Worm (Caenorhabditis elegans) whole organism, L1 larva: ENCODE data around the gene cdk-11.1.
A peak's percentile ranks its signal among the peaks of the same experiment; 100 is the strongest.

ENCODE experiments used
- aha-1 ChIP-seq: fragments of 150-350 bp; optimal IDR thresholded peaks from 2 replicates; lab custom pipeline; 2014; ENCODE audit warnings: missing biosample characterization, missing genetic modification characterization
- alr-1 ChIP-seq: fragments of 200-800 bp; sonication (Bioruptor generic); optimal IDR thresholded peaks from 2 replicates; lab custom pipeline; 2018; ENCODE audit warnings: borderline replicate concordance, mild to moderate bottlenecking, missing genetic modification characterization, missing compliant biosample characterization
- aly-2 ChIP-seq: fragments of 150-350 bp; optimal IDR thresholded peaks from 2 replicates; lab custom pipeline; 2014; ENCODE audit warnings: missing biosample characterization, missing genetic modification characterization
- ceh-63 ChIP-seq: fragments of 200-800 bp; sonication (Bioruptor generic); optimal IDR thresholded peaks from 2 replicates; lab custom pipeline; 2018; ENCODE audit warnings: mild to moderate bottlenecking, missing genetic modification characterization, missing compliant biosample characterization
- ceh-82 ChIP-seq, 3 experiments: fragments of 150-350 bp in 1 of 3; sonication (generic microtip) in 2 of 3; optimal IDR thresholded peaks; 2 replicates each; lab custom pipeline; 2014 to 2017; ENCODE audit warnings: missing biosample characterization in 3 of 3, missing genetic modification characterization in 3 of 3
- ceh-88 ChIP-seq: fragments of 200-800 bp; sonication (Bioruptor generic); IDR thresholded peaks from 2 replicates; pipeline ENCODE4 v1.3.6; 2022; ENCODE audit warnings: missing genetic modification characterization, missing compliant biosample characterization
- efl-3 ChIP-seq: fragments of 200-800 bp; sonication (Bioruptor generic); optimal IDR thresholded peaks from 2 replicates; lab custom pipeline; 2018; ENCODE audit warnings: mild to moderate bottlenecking, missing genetic modification characterization, missing compliant biosample characterization
- egl-13 ChIP-seq: sonication (generic microtip); optimal IDR thresholded peaks from 2 replicates; lab custom pipeline; 2016; ENCODE audit warnings: missing genotype, missing genetic modification reagents, missing genetic modification characterization, missing compliant biosample characterization
- fkh-8 ChIP-seq: sonication (generic microtip); optimal IDR thresholded peaks from 2 replicates; lab custom pipeline; 2016; ENCODE audit warnings: mild to moderate bottlenecking, missing genetic modification characterization, missing compliant biosample characterization
- grh-1 ChIP-seq: fragments of 200-800 bp; sonication (Bioruptor generic); IDR thresholded peaks from 2 replicates; pipeline ENCODE4 v1.3.6; 2022; ENCODE audit warnings: missing genetic modification reagents, missing genetic modification characterization, missing compliant biosample characterization
- hlh-17 ChIP-seq: fragments of 200-800 bp; sonication (Bioruptor generic); optimal IDR thresholded peaks from 2 replicates; lab custom pipeline; 2018; ENCODE audit warnings: missing genetic modification characterization, mild to moderate bottlenecking, missing compliant biosample characterization, moderate library complexity, borderline replicate concordance
- hlh-4 ChIP-seq: sonication (generic microtip); optimal IDR thresholded peaks from 2 replicates; lab custom pipeline; 2016; ENCODE audit warnings: mild to moderate bottlenecking, missing genetic modification characterization, missing compliant biosample characterization
- lin-14 ChIP-seq: fragments of 200-800 bp; sonication (Bioruptor generic); optimal IDR thresholded peaks from 2 replicates; lab custom pipeline; 2018; ENCODE audit warnings: mild to moderate bottlenecking, missing genetic modification characterization, moderate library complexity, missing compliant biosample characterization
- lin-15B ChIP-seq: fragments of 150-350 bp; sonication (generic microtip); optimal IDR thresholded peaks from 3 replicates; lab custom pipeline; 2014; ENCODE audit warnings: missing biosample characterization, missing genetic modification characterization
- lsy-2 ChIP-seq, 2 experiments: fragments of 150-350 bp; optimal IDR thresholded peaks; 2 replicates each; lab custom pipeline; 2014; ENCODE audit warnings: missing biosample characterization in 2 of 2, missing genetic modification characterization in 2 of 2
- nhr-19 ChIP-seq: fragments of 200-800 bp; sonication (Bioruptor generic); conservative IDR thresholded peaks from 2 replicates; pipeline ENCODE4 v1.3.6; 2022; ENCODE audit warnings: missing genetic modification characterization, missing compliant biosample characterization
- nhr-237 ChIP-seq: fragments of 150-350 bp; optimal IDR thresholded peaks from 2 replicates; lab custom pipeline; 2014; ENCODE audit warnings: missing biosample characterization, missing genetic modification characterization
- nhr-71 ChIP-seq: sonication (generic microtip); optimal IDR thresholded peaks from 2 replicates; lab custom pipeline; 2016; ENCODE audit warnings: mild to moderate bottlenecking, missing genetic modification characterization, moderate library complexity, missing compliant biosample characterization
- nhr-76 ChIP-seq: sonication (generic microtip); optimal IDR thresholded peaks from 2 replicates; lab custom pipeline; 2017; ENCODE audit warnings: missing biosample characterization, missing genetic modification characterization
- nhr-77 ChIP-seq: fragments of 150-350 bp; optimal IDR thresholded peaks from 2 replicates; lab custom pipeline; 2014; ENCODE audit warnings: missing biosample characterization, missing genetic modification characterization
- nhr-85 ChIP-seq: sonication (generic microtip); peaks from one replicate; lab custom pipeline; 2016; ENCODE audit warnings: missing genetic modification characterization, inconsistent platforms, missing compliant biosample characterization
- pag-3 ChIP-seq: sonication (generic microtip); optimal IDR thresholded peaks from 2 replicates; lab custom pipeline; 2017; ENCODE audit warnings: missing genetic modification characterization, mild to moderate bottlenecking, missing compliant biosample characterization, antibody characterized with exemption, borderline replicate concordance; ENCODE audit not compliant: insufficient read depth
- pax-3 ChIP-seq: fragments of 200-800 bp; sonication (Bioruptor generic); optimal IDR thresholded peaks from 2 replicates; lab custom pipeline; 2018; ENCODE audit warnings: mild to moderate bottlenecking, missing genetic modification characterization, moderate library complexity, missing compliant biosample characterization
- rnt-1 ChIP-seq: sonication (generic microtip); optimal IDR thresholded peaks from 2 replicates; lab custom pipeline; 2016; ENCODE audit warnings: mild to moderate bottlenecking, missing genetic modification characterization, moderate library complexity, missing compliant biosample characterization
- snu-23 ChIP-seq: sonication (generic microtip); optimal IDR thresholded peaks from 2 replicates; lab custom pipeline; 2016; ENCODE audit warnings: missing genetic modification characterization, missing compliant biosample characterization
- sptf-1 ChIP-seq: fragments of 150-350 bp; optimal IDR thresholded peaks from 2 replicates; lab custom pipeline; 2014; ENCODE audit warnings: missing biosample characterization, missing genetic modification characterization
- sup-37 ChIP-seq: fragments of 200-800 bp; sonication (Bioruptor generic); optimal IDR thresholded peaks from 2 replicates; lab custom pipeline; 2018; ENCODE audit warnings: mild to moderate bottlenecking, missing genetic modification characterization, missing compliant biosample characterization
- tbx-2 ChIP-seq: sonication (generic microtip); optimal IDR thresholded peaks from 2 replicates; lab custom pipeline; 2016; ENCODE audit warnings: missing genetic modification characterization, missing compliant biosample characterization
- tlp-1 ChIP-seq: fragments of 150-350 bp; optimal IDR thresholded peaks from 2 replicates; lab custom pipeline; 2014; ENCODE audit warnings: missing biosample characterization, missing genetic modification characterization
- unc-130 ChIP-seq: fragments of 150-350 bp; optimal IDR thresholded peaks from 2 replicates; lab custom pipeline; 2017; ENCODE audit warnings: missing biosample characterization, missing genetic modification characterization, inconsistent platforms
- unc-98 ChIP-seq: fragments of 200-800 bp; sonication (Bioruptor generic); IDR thresholded peaks from 2 replicates; pipeline ENCODE4 v1.3.6; 2022; ENCODE audit warnings: missing genetic modification characterization, missing compliant biosample characterization

The cdk-11.1 gene

DNA sequence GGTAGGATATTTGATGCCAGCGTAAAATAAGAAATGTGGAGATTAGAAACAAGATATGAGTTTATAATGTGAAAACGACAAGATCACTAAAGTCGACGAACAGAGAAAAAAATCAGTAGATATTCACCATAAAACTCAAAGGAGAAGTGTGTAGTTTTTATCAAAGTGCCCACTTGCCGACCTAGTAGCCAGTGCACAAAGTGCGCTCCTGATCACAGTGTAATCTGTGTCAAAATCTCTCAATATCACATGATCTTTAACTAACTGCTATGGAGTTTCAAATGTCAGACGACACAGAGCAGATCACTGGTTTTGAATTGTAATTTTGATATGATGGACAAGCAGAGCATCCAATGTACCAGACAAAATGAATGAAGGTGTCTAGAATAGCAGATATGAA, 21.4 kb downstream of the cdk-11.1 start:
- TF ChIP-seq snu-23 (GFP tag; lab: Kevin White, UChicago) (peak; percentile 4), nhr-71 (tag; lab: Kevin White, UChicago) (peak; percentile 13), lin-14 (GFP tag; lab: Kevin White, UChicago) (peak; percentile 26), nhr-77 (tag; lab: Kevin White, UChicago) (no peak)

ce11 chrII:7722784-7723183, 23.7 kb downstream of the cdk-11.1 start:
- TF ChIP-seq snu-23 (GFP tag; lab: Kevin White, UChicago) (peak; percentile 13), unc-130 (tag; lab: Kevin White, UChicago) (peak; percentile 23), tlp-1 (tag; lab: Kevin White, UChicago) (no peak), lin-14 (GFP tag; lab: Kevin White, UChicago) (peak; percentile 69), nhr-71 (tag; lab: Kevin White, UChicago) (peak; percentile 46), ceh-63 (GFP tag; lab: Kevin White, UChicago) (no peak), rnt-1 (tag; lab: Kevin White, UChicago) (peak; percentile 53), nhr-19 (no peak), lsy-2 (tag; optimal IDR thresholded peaks at IDR 0.05; lab: Kevin White, UChicago) (peak in 1 of 2 experiments; percentile 28), unc-98 (no peak), pag-3 (tag; lab: Kevin White, UChicago) (no peak)

- TF ChIP-seq unc-98 (no peak), hlh-17 (no peak), pax-3 (tag; lab: Kevin White, UChicago) (no peak), alr-1 (tag; lab: Kevin White, UChicago) (no peak), aha-1 (tag; lab: Kevin White, UChicago) (no peak)
Observed at ce11 chrII:7724603-7725002, 25.6 kb downstream of the cdk-11.1 start, which contains the start of gene cpna-2. TSS of gene cpna-2 (plus strand) at chrII:7724903.

DNA sequence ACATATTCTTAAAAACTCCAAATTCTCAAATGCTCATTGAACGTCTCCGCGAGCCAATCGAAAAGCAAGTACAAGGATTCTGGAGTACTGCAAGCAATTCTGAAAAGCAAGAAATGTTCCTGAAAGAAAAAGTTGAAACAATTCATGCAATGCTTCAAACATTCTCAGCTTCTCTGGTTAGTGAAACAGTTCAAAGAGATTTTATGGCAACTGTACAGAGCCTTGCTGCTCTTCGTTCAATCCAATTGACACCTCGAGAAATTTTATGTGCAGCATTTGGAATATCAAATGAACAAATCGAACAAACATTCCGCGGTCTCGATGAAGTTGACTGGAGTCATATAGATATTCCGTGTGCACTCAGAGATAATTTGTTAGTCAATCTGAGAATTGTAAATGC, 37.7 kb downstream of the cdk-11.1 start:
- TF ChIP-seq lsy-2 (tag; optimal IDR thresholded peaks at IDR 0.05; lab: Kevin White, UChicago) = no peak
- no peak for TF ChIP-seq ceh-88 (GFP tag; lab: Robert Waterston, UW)
- TF ChIP-seq efl-3 = no peak
- no peak for TF ChIP-seq ceh-82 (tag; optimal IDR thresholded peaks at IDR 0.05; lab: Kevin White, UChicago)
- TF ChIP-seq aly-2 = no peak
- no peak for TF ChIP-seq nhr-71 (tag; lab: Kevin White, UChicago)
- no peak for TF ChIP-seq nhr-85
- no peak for TF ChIP-seq egl-13 (tag; lab: Kevin White, UChicago)
- no peak for TF ChIP-seq alr-1 (tag; lab: Kevin White, UChicago)
- no peak for TF ChIP-seq tbx-2 (tag; lab: Kevin White, UChicago)
- TF ChIP-seq fkh-8 (tag; lab: Kevin White, UChicago) = no peak
- TF ChIP-seq sup-37 (GFP tag; lab: Kevin White, UChicago) = no peak
- no peak for TF ChIP-seq grh-1 (GFP tag; lab: Robert Waterston, UW)
- no peak for TF ChIP-seq hlh-4
- no peak for TF ChIP-seq nhr-76 (tag; lab: Kevin White, UChicago)
- TF ChIP-seq lin-15B (tag; lab: Kevin White, UChicago) = no peak
- TF ChIP-seq unc-130 (tag; lab: Kevin White, UChicago) = no peak
- TF ChIP-seq nhr-237 (tag; lab: Kevin White, UChicago) = no peak
- no peak for TF ChIP-seq sptf-1
